Fruit fly (Drosophila melanogaster) whole organism, pupa: Measurements from ENCODE around the gene Rbp.

Experiments
- CG4496 ChIP-seq: fragments of 200-800 bp; sonication (Bioruptor generic); IDR thresholded peaks from 3 replicates; pipeline ENCODE4 v1.3.6; 2022; ENCODE audit warnings: missing biosample characterization, missing genetic modification characterization
- CG9948 ChIP-seq: fragments of 200-800 bp; sonication (Bioruptor generic); optimal IDR thresholded peaks from 2 replicates; lab custom pipeline; 2018; ENCODE audit warnings: missing biosample characterization, mild to moderate bottlenecking, missing genetic modification characterization, moderate library complexity
- D1 ChIP-seq: fragments of 200-800 bp; sonication (Bioruptor generic); optimal IDR thresholded peaks from 2 replicates; lab custom pipeline; 2018; ENCODE audit warnings: missing biosample characterization, mild to moderate bottlenecking, missing genetic modification characterization, moderate library complexity
- EcR ChIP-seq: fragments of 200-800 bp; sonication (Bioruptor generic); optimal IDR thresholded peaks from 3 replicates; lab custom pipeline; 2019; ENCODE audit warnings: missing biosample characterization, missing genetic modification characterization, mild to moderate bottlenecking, moderate library complexity, missing genetic modification reagents
- Pif1B ChIP-seq: fragments of 200-800 bp; sonication (Bioruptor generic); optimal IDR thresholded peaks from 3 replicates; lab custom pipeline; 2016; ENCODE audit warnings: missing biosample characterization, missing genetic modification characterization
- gl ChIP-seq: fragments of 200-800 bp; sonication (Bioruptor generic); optimal IDR thresholded peaks from 2 replicates; lab custom pipeline; 2018; ENCODE audit warnings: missing biosample characterization, mild to moderate bottlenecking, missing genetic modification characterization

DNA sequence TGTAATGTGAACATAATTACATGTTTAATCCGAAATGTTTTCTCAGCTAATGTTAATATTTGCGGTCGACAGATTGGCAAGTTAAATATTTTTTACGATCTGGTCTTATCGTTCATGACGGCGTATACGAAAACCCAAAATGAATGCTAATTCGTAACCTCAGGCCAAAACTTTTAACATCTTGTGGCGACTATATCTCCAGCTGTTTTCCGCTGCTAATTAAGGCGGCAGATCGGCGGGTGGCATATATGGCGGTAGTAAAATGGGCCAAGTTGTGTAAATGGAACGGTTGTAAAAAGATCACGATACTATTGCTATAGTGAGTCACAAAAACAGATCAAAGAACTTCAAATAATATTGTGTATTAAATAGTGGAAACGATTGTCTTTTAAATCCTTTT, 32.0 kb downstream of the Rbp start:
- TF ChIP-seq EcR (GFP tag; lab: Kevin White, UChicago) = no peak
- no peak for TF ChIP-seq Pif1B (GFP tag; lab: Kevin White, UChicago)
- no peak for TF ChIP-seq CG4496 (GFP tag; lab: Robert Waterston, UW)
- TF ChIP-seq CG9948 = no peak
- TF ChIP-seq D1 = no peak
- TF ChIP-seq gl (tag; lab: Kevin White, UChicago) = no peak
